Worm (Caenorhabditis elegans) whole organism, L4/young adult: ENCODE results near the gene W09H1.3.

Experiments used
- W03F9.2 ChIP-seq: fragments of 150-350 bp; optimal IDR thresholded peaks from 2 replicates; lab custom pipeline; 2014; ENCODE audit warnings: missing biosample characterization, missing genetic modification characterization
- dao-5 ChIP-seq: sonication (generic microtip); optimal IDR thresholded peaks from 2 replicates; lab custom pipeline; 2016; ENCODE audit warnings: missing genotype, missing genetic modification characterization, moderate library complexity, missing compliant biosample characterization
- him-1 ChIP-seq: sonication (generic microtip); optimal IDR thresholded peaks from 2 replicates; lab custom pipeline; 2016; ENCODE audit warnings: missing genotype, missing genetic modification reagents, missing genetic modification characterization, missing compliant biosample characterization

The W09H1.3 gene

ce11 chrII:13174435-13174834 lies 9.8 kb upstream of the W09H1.3 start:
- no peak for TF ChIP-seq him-1 (tag; lab: Kevin White, UChicago)
- no peak for TF ChIP-seq W03F9.2 (tag; lab: Kevin White, UChicago)
- TF ChIP-seq dao-5 (tag; lab: Kevin White, UChicago): no peak

DNA sequence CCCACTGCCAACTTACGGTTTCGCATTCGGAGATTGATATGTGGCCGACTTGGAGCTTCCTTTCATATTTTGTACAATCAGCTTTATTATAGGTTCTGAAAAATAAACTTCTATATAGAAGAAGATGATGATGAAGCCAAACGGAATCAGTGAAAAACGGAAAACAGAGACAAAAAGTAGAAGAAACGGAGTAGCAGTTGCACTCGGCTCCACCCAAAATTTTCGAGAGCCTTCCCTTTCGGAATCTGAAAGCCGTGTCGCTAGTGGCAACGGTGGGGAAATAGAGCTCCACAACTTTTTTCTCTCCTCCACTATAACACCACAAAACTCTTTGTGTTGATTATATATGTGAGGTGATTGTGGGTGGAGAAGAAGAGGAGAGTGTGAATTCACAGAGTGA lies 2.8 kb upstream of the W09H1.3 start, which contains the start of gene W09H1.1:
W09H1.1 (minus strand) TSS at position 101 of the 400 bp plus-strand sequence.
- TF ChIP-seq W03F9.2 (tag; lab: Kevin White, UChicago): no peak
- TF ChIP-seq him-1 (tag; lab: Kevin White, UChicago): no peak
- TF ChIP-seq dao-5 (tag; lab: Kevin White, UChicago): no peak

DNA sequence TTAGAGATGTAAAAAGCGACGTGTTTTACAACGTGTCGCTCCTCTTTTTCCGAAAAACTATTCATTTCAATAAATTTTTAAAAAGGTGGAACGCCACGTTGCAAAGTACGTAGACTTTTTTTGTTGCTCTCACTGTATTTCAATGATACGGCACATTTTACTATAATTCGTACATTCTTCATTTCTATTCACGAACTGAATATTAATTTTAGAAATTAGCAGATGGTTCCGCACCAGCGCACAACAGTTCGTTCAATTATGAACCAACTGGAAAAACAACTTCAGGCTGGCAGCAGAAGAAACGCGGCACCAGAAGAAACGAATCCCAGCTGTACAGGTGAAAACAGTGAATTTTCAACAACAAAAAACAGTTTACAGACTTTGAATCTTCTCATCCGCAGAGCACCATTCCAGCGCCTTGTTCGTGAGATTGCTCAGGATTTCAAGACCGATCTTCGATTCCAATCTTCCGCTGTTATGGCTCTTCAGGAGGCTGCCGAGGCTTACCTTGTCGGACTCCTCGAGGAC lies 937 bp upstream of the W09H1.3 start, which contains the start of the genes W09H1.4 and his-73:
W09H1.4 (plus strand) TSS at position 301 of the 528 bp plus-strand sequence.
his-73 (plus strand) TSS at position 478 of the 528 bp plus-strand sequence.
- TF ChIP-seq him-1 (tag; lab: Kevin White, UChicago) (no peak), dao-5 (tag; lab: Kevin White, UChicago) (no peak), W03F9.2 (tag; lab: Kevin White, UChicago) (no peak)

- TF ChIP-seq W03F9.2 (tag; lab: Kevin White, UChicago) (peak; percentile 49), dao-5 (tag; lab: Kevin White, UChicago) (no peak), him-1 (tag; lab: Kevin White, UChicago) (no peak)
Observed at ce11 chrII:13187188-13187587, 3.0 kb downstream of the W09H1.3 start, which contains the start of gene mecr-1. TSS of gene mecr-1 (minus strand) at chrII:13187314.

DNA sequence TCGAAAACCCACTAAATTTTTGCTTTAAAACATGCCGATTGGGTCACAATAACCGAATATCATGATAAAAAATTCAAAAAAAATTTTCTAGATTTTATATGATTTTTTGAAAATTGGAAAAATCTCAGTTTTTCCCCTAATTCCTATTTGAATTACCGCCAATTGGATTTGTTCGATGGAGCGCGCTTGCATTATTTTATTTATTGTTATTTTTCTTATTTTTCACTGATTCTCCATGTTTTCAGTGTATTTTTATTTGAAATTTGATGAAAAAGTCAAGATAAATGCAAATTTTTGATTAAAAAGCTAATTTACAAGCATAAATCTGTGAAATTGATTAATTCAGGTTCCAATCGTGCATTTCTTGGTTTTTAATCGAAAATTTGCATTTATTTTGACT lies 3.9 kb downstream of the W09H1.3 start:
- no peak for TF ChIP-seq W03F9.2 (tag; lab: Kevin White, UChicago)

DNA sequence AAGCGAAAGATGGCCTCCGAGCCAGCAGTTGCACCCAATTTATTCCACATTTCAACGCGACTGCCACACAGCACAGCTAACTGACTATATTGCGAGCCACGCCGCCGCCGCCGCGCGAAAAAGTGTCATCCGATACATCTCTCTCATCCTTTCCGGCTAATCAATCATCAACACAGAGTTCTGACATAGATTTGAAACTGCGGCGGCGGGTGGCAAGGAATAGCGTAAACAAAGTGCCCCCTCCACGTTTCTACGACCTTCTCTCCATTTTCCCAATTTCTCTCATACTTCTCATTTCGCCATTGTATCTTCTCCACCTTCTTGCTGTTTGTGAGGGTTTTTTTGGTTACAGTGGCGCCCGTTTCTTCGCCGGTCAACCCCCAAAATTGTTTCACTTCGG lies 5.1 kb downstream of the W09H1.3 start:
- TF ChIP-seq him-1 (tag; lab: Kevin White, UChicago) (no peak), W03F9.2 (tag; lab: Kevin White, UChicago) (no peak), dao-5 (tag; lab: Kevin White, UChicago) (no peak)

DNA sequence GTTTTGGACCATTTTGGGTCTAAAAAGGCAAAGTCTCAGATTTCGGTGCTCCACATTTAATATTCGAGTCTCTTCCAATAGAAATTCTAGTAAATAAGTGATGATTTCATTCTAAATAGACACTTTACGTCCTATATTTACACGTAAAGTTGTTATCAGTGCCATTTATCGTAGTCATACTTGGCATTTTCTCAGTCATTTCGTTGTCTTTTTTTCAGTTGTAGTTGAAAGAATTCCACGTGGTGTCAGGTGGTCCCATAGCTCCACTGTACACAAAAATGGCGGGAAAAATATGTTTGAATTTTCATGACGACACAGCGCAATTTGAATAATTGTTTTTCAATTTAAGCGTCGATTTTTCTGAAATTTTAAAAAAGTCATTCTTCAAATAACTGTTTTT lies 6.2 kb downstream of the W09H1.3 start:
- TF ChIP-seq dao-5 (tag; lab: Kevin White, UChicago) (no peak), W03F9.2 (tag; lab: Kevin White, UChicago) (no peak), him-1 (tag; lab: Kevin White, UChicago) (no peak)

- TF ChIP-seq W03F9.2 (tag; lab: Kevin White, UChicago): no peak
- no peak for TF ChIP-seq him-1 (tag; lab: Kevin White, UChicago)
- TF ChIP-seq dao-5 (tag; lab: Kevin White, UChicago): no peak
Observed at ce11 chrII:13193563-13194103, 9.4 kb downstream of the W09H1.3 start.

ce11 chrII:13195163-13195562 lies 10.9 kb downstream of the W09H1.3 start, which contains the start of gene lec-1:
TSS of gene lec-1 (plus strand) at chrII:13195549.
- no peak for TF ChIP-seq W03F9.2 (tag; lab: Kevin White, UChicago)
- no peak for TF ChIP-seq dao-5 (tag; lab: Kevin White, UChicago)
- TF ChIP-seq him-1 (tag; lab: Kevin White, UChicago): no peak

ce11 chrII:13195706-13196417 lies 11.6 kb downstream of the W09H1.3 start:
- no peak for TF ChIP-seq W03F9.2 (tag; lab: Kevin White, UChicago)
- no peak for TF ChIP-seq dao-5 (tag; lab: Kevin White, UChicago)
- no peak for TF ChIP-seq him-1 (tag; lab: Kevin White, UChicago)

- TF ChIP-seq him-1 (tag; lab: Kevin White, UChicago) (no peak), W03F9.2 (tag; lab: Kevin White, UChicago) (no peak), dao-5 (tag; lab: Kevin White, UChicago) (no peak)
Observed at ce11 chrII:13196689-13197280, 12.6 kb downstream of the W09H1.3 start.

DNA sequence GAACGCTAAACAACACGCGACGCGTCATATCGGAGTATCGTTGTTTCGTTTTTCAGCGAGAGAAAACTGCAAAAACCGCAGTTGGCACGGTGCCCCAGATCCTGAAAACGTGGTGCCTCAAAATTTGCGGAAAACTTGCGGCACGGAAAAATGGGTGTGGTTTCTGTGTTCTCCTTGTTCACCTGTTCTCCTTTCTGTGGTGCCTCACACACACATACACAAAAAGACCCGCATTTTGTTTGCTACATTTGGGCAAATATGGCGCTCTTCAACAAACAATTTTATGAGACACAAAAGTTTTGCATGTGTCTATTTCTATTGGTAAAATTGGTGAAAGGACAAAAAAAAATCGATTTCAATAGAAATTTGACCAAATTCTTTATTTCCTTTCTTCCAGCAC lies 14.6 kb downstream of the W09H1.3 start:
- TF ChIP-seq W03F9.2 (tag; lab: Kevin White, UChicago) (no peak), dao-5 (tag; lab: Kevin White, UChicago) (no peak), him-1 (tag; lab: Kevin White, UChicago) (no peak)

ce11 chrII:13199674-13200215 lies 15.5 kb downstream of the W09H1.3 start, which contains the start of gene btf-1:
TSS of gene btf-1 (plus strand) at chrII:13200165.
- no peak for TF ChIP-seq dao-5 (tag; lab: Kevin White, UChicago)
- peak; percentile 53 for TF ChIP-seq W03F9.2 (tag; lab: Kevin White, UChicago)
- peak; percentile 87 for TF ChIP-seq him-1 (tag; lab: Kevin White, UChicago)
